Worm (Caenorhabditis elegans) whole organism, L3 larva: ENCODE measurements around the gene sptf-2.

ENCODE experiments used
- R02D3.7 ChIP-seq: fragments of 150-350 bp; optimal IDR thresholded peaks from 2 replicates; lab custom pipeline; 2014; ENCODE audit warnings: missing biosample characterization, missing genetic modification characterization
- ZK546.5 ChIP-seq: sonication (generic microtip); optimal IDR thresholded peaks from 2 replicates; lab custom pipeline; 2017; ENCODE audit warnings: missing biosample characterization, missing genetic modification characterization
- aly-2 ChIP-seq: fragments of 150-350 bp; optimal IDR thresholded peaks from 2 replicates; lab custom pipeline; 2014; ENCODE audit warnings: missing biosample characterization, missing genetic modification characterization
- ama-1 ChIP-seq: fragments of 150-350 bp; optimal IDR thresholded peaks from 2 replicates; lab custom pipeline; 2018
- ceh-28 ChIP-seq: fragments of 150-350 bp; optimal IDR thresholded peaks from 2 replicates; lab custom pipeline; 2014; ENCODE audit warnings: missing biosample characterization, missing genetic modification reagents, missing genetic modification characterization
- ceh-82 ChIP-seq: fragments of 150-350 bp; optimal IDR thresholded peaks from 2 replicates; lab custom pipeline; 2014; ENCODE audit warnings: missing biosample characterization, missing genetic modification characterization
- ceh-9 ChIP-seq: sonication (generic microtip); optimal IDR thresholded peaks from 2 replicates; lab custom pipeline; 2018; ENCODE audit warnings: missing biosample characterization, missing genetic modification characterization
- daf-12 ChIP-seq: fragments of 150-350 bp; optimal IDR thresholded peaks from 2 replicates; lab custom pipeline; 2014; ENCODE audit warnings: missing biosample characterization, missing genetic modification reagents, missing genetic modification characterization
- egl-5 ChIP-seq: fragments of 150-350 bp; optimal IDR thresholded peaks from 2 replicates; lab custom pipeline; 2017; ENCODE audit warnings: missing biosample characterization, missing genetic modification reagents, missing genetic modification characterization, inconsistent platforms
- elt-1 ChIP-seq: fragments of 150-350 bp; optimal IDR thresholded peaks from 2 replicates; lab custom pipeline; 2014; ENCODE audit warnings: missing biosample characterization, missing genetic modification characterization
- elt-2 ChIP-seq: sonication (generic microtip); optimal IDR thresholded peaks from 2 replicates; lab custom pipeline; 2016; ENCODE audit warnings: missing genetic modification reagents, mild to moderate bottlenecking, missing genetic modification characterization, missing compliant biosample characterization
- elt-3 ChIP-seq, 3 experiments: fragments of 150-350 bp in 1 of 3; sonication (generic microtip) in 2 of 3; optimal IDR thresholded peaks; 2 replicates in 2 of 3; 4 replicates in 1 of 3; lab custom pipeline; 2014 to 2017; ENCODE audit warnings: missing biosample characterization in 3 of 3, missing genetic modification characterization in 3 of 3
- eor-1 ChIP-seq, 2 experiments: fragments of 150-350 bp; optimal IDR thresholded peaks; 2 replicates each; lab custom pipeline; 2014 to 2018; ENCODE audit warnings: missing biosample characterization in 2 of 2, missing genetic modification characterization in 2 of 2
- fkh-10 ChIP-seq: sonication (generic microtip); optimal IDR thresholded peaks from 2 replicates; lab custom pipeline; 2017; ENCODE audit warnings: missing biosample characterization, missing genetic modification reagents, missing genetic modification characterization
- jun-1 ChIP-seq: fragments of 150-350 bp; optimal IDR thresholded peaks from 2 replicates; lab custom pipeline; 2014; ENCODE audit warnings: missing biosample characterization, missing genetic modification reagents, missing genetic modification characterization
- lin-15B ChIP-seq: fragments of 150-350 bp; optimal IDR thresholded peaks from 2 replicates; lab custom pipeline; 2014; ENCODE audit warnings: missing biosample characterization, missing genetic modification characterization
- lsy-12 ChIP-seq: sonication (generic microtip); optimal IDR thresholded peaks from 2 replicates; lab custom pipeline; 2016; ENCODE audit warnings: mild to moderate bottlenecking, missing genetic modification characterization, missing compliant biosample characterization
- mdl-1 ChIP-seq: fragments of 150-350 bp; optimal IDR thresholded peaks from 2 replicates; lab custom pipeline; 2014; ENCODE audit warnings: missing biosample characterization, missing genetic modification characterization
- nhr-11 ChIP-seq: fragments of 150-350 bp; optimal IDR thresholded peaks from 2 replicates; lab custom pipeline; 2014; ENCODE audit warnings: missing biosample characterization, missing genetic modification characterization
- nhr-12 ChIP-seq: fragments of 150-350 bp; optimal IDR thresholded peaks from 2 replicates; lab custom pipeline; 2014; ENCODE audit warnings: missing biosample characterization, missing genetic modification characterization
- nhr-23 ChIP-seq: fragments of 150-350 bp; optimal IDR thresholded peaks from 2 replicates; lab custom pipeline; 2014; ENCODE audit warnings: missing biosample characterization, missing genetic modification reagents, missing genetic modification characterization
- nhr-237 ChIP-seq: fragments of 150-350 bp; optimal IDR thresholded peaks from 2 replicates; lab custom pipeline; 2014; ENCODE audit warnings: missing biosample characterization, missing genetic modification characterization
- nhr-25 ChIP-seq: sonication (generic microtip); optimal IDR thresholded peaks from 2 replicates; lab custom pipeline; 2017; ENCODE audit warnings: missing biosample characterization, missing genetic modification characterization
- nhr-28 ChIP-seq: fragments of 150-350 bp; optimal IDR thresholded peaks from 2 replicates; lab custom pipeline; 2014; ENCODE audit warnings: missing biosample characterization, missing genetic modification characterization
- nhr-67 ChIP-seq: fragments of 150-350 bp; optimal IDR thresholded peaks from 2 replicates; lab custom pipeline; 2014; ENCODE audit warnings: missing biosample characterization, missing genetic modification characterization
- nhr-76 ChIP-seq: fragments of 150-350 bp; sonication (generic microtip); optimal IDR thresholded peaks from 5 replicates; lab custom pipeline; 2014; ENCODE audit warnings: missing biosample characterization, missing genetic modification characterization
- nhr-77 ChIP-seq: fragments of 150-350 bp; optimal IDR thresholded peaks from 2 replicates; lab custom pipeline; 2014; ENCODE audit warnings: missing biosample characterization, missing genetic modification characterization
- pha-4 ChIP-seq: fragments of 150-350 bp; optimal IDR thresholded peaks from 2 replicates; lab custom pipeline; 2014; ENCODE audit warnings: missing biosample characterization, missing genetic modification reagents, missing genetic modification characterization
- pqm-1 ChIP-seq: fragments of 150-350 bp; optimal IDR thresholded peaks from 2 replicates; lab custom pipeline; 2017; ENCODE audit warnings: missing biosample characterization, missing genetic modification characterization, inconsistent platforms
- sea-2 ChIP-seq: fragments of 150-350 bp; sonication (generic microtip); optimal IDR thresholded peaks from 4 replicates; lab custom pipeline; 2014; ENCODE audit warnings: missing biosample characterization, missing genetic modification reagents, missing genetic modification characterization
- skn-1 ChIP-seq: fragments of 150-350 bp; optimal IDR thresholded peaks from 2 replicates; lab custom pipeline; 2014; ENCODE audit warnings: missing biosample characterization, missing genetic modification characterization
- snpc-4 ChIP-seq: fragments of 150-350 bp; optimal IDR thresholded peaks from 2 replicates; lab custom pipeline; 2014; ENCODE audit warnings: missing biosample characterization, missing genetic modification characterization
- tbx-2 ChIP-seq: sonication (generic microtip); optimal IDR thresholded peaks from 2 replicates; lab custom pipeline; 2016; ENCODE audit warnings: mild to moderate bottlenecking, missing genetic modification characterization, missing compliant biosample characterization
- unc-39 ChIP-seq: sonication (generic microtip); optimal IDR thresholded peaks from 4 replicates; lab custom pipeline; 2017; ENCODE audit warnings: missing biosample characterization, missing genetic modification characterization
- zag-1 ChIP-seq: fragments of 150-350 bp; optimal IDR thresholded peaks from 2 replicates; lab custom pipeline; 2014; ENCODE audit warnings: missing biosample characterization, missing genetic modification characterization
- ztf-11 ChIP-seq: fragments of 150-350 bp; optimal IDR thresholded peaks from 2 replicates; lab custom pipeline; 2014; ENCODE audit warnings: missing biosample characterization, missing genetic modification characterization

sptf-2 gene

DNA sequence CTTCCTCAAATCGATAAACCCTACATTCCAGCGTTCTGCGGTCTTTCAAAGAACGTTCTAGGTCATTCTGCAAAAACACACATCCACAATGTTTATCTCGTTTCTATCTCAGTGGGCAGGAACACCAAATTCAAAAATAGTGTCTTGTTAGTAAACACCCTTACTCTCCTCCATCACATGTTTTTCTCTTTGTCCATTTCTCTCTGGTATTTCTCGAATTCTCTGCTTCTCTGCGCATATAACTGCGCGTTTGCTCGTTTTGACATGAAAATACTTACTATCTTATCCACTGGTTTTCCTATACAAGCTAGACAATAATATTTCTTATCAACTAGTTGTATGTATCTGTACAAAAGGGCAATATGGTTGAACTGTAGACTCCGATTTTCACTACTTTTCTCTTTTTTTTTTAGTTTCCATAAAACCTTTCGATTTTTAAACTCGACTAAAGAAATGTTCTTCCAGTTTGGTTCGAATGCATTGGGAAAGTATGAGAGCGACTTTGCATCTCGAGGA lies 25.4 kb downstream of the sptf-2 start, which contains the start of gene pyr-1:
Gene pyr-1, plus strand, starts transcription at position 466 of the 516 bp plus-strand sequence.
- TF ChIP-seq fkh-10 (GFP tag; lab: Kevin White, UChicago) (no peak), lin-15B (tag; lab: Kevin White, UChicago) (no peak), snpc-4 (tag; lab: Kevin White, UChicago) (no peak), nhr-12 (tag; lab: Kevin White, UChicago) (no peak), nhr-77 (tag; lab: Kevin White, UChicago) (no peak), nhr-11 (tag; lab: Kevin White, UChicago) (no peak), ztf-11 (tag; lab: Kevin White, UChicago) (no peak), nhr-237 (tag; lab: Kevin White, UChicago) (no peak), ceh-28 (tag; lab: Kevin White, UChicago) (no peak), nhr-76 (no peak), egl-5 (tag; lab: Kevin White, UChicago) (peak; percentile 58), zag-1 (tag; lab: Kevin White, UChicago) (no peak), ZK546.5 (tag; lab: Kevin White, UChicago) (no peak), nhr-25 (tag; lab: Kevin White, UChicago) (no peak), pha-4 (tag; lab: Kevin White, UChicago) (peak; percentile 91), elt-2 (tag; lab: Kevin White, UChicago) (peak; percentile 9), elt-3 (tag; optimal IDR thresholded peaks at IDR 0.05; lab: Kevin White, UChicago) (no peak), aly-2 (tag; lab: Kevin White, UChicago) (no peak)
- TF ChIP-seq, all 47 proteins: peak for 3

ce11 chrII:8658835-8659234 lies 33.6 kb downstream of the sptf-2 start, which contains the start of gene atg-10:
Gene atg-10, plus strand, starts transcription at chrII:8659135.
- no peak for TF ChIP-seq mdl-1 (tag; lab: Kevin White, UChicago)
- TF ChIP-seq, all 47 proteins: peak for 0

DNA sequence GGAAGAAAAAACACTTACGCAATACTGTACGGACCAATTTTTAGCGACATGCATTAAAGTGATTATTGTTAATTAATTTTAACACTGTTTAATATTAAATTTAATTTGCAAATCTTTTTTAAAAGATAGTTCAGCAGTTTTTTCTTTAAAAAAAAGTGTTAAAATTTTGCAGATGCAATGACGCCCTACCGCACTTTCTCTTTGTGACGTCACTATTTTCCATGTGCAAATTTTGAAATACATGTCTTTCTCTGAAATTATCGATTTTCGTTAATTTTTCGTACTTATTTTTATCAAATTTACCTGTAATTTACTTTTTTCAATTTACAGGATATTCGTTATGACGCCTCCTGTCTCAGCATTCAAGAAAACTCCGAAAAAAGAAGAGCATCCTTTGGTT lies 36.3 kb downstream of the sptf-2 start, which contains the start of the genes piga-1 and eif-2Bepsilon:
Gene piga-1, minus strand, starts transcription at position 174 of the 400 bp plus-strand sequence.
Gene eif-2Bepsilon, plus strand, starts transcription at position 331 of the 400 bp plus-strand sequence.
- TF ChIP-seq ceh-28 (tag; lab: Kevin White, UChicago): peak; percentile 31
- TF ChIP-seq egl-5 (tag; lab: Kevin White, UChicago): no peak
- TF ChIP-seq ZK546.5 (tag; lab: Kevin White, UChicago): no peak
- no peak for TF ChIP-seq pqm-1
- no peak for TF ChIP-seq ceh-9
- TF ChIP-seq elt-2 (tag; lab: Kevin White, UChicago): peak; percentile 2
- TF ChIP-seq pha-4 (tag; lab: Kevin White, UChicago): peak; percentile 74
- TF ChIP-seq nhr-237 (tag; lab: Kevin White, UChicago): no peak
- no peak for TF ChIP-seq daf-12 (tag; lab: Kevin White, UChicago)
- TF ChIP-seq tbx-2: no peak
- TF ChIP-seq lin-15B (tag; lab: Kevin White, UChicago): peak; percentile 56

ce11 chrII:8664533-8664932 lies 39.3 kb downstream of the sptf-2 start, which contains the start of gene etc-1:
Gene etc-1, plus strand, starts transcription at chrII:8664833.
- no peak for TF ChIP-seq snpc-4 (tag; lab: Kevin White, UChicago)
- no peak for TF ChIP-seq nhr-77 (tag; lab: Kevin White, UChicago)
- TF ChIP-seq skn-1 (tag; lab: Kevin White, UChicago): no peak
- TF ChIP-seq tbx-2: no peak
- no peak for TF ChIP-seq ceh-82 (tag; lab: Kevin White, UChicago)
- TF ChIP-seq lsy-12: no peak
- no peak for TF ChIP-seq nhr-67 (tag; lab: Kevin White, UChicago)
- no peak for TF ChIP-seq elt-3 (tag; optimal IDR thresholded peaks at IDR 0.05; lab: Kevin White, UChicago)
- TF ChIP-seq ceh-28 (tag; lab: Kevin White, UChicago): no peak
- TF ChIP-seq ztf-11 (tag; lab: Kevin White, UChicago): no peak
- no peak for TF ChIP-seq pha-4 (tag; lab: Kevin White, UChicago)
- no peak for TF ChIP-seq elt-1 (tag; lab: Kevin White, UChicago)
- no peak for TF ChIP-seq mdl-1 (tag; lab: Kevin White, UChicago)
- no peak for TF ChIP-seq ama-1 (lab: Kevin White, UChicago)
- no peak for TF ChIP-seq nhr-28 (tag; lab: Kevin White, UChicago)
- no peak for TF ChIP-seq nhr-23
- TF ChIP-seq R02D3.7 (tag; lab: Kevin White, UChicago): no peak
- TF ChIP-seq aly-2 (tag; lab: Kevin White, UChicago): no peak

ce11 chrII:8668871-8669270 lies 43.6 kb downstream of the sptf-2 start:
- TF ChIP-seq unc-39 (tag; lab: Kevin White, UChicago): no peak
- no peak for TF ChIP-seq jun-1 (tag; lab: Kevin White, UChicago)
- TF ChIP-seq eor-1 (tag; optimal IDR thresholded peaks at IDR 0.05; lab: Kevin White, UChicago): no peak
- TF ChIP-seq ceh-28 (tag; lab: Kevin White, UChicago): no peak
- no peak for TF ChIP-seq aly-2 (tag; lab: Kevin White, UChicago)
- TF ChIP-seq elt-2 (tag; lab: Kevin White, UChicago): no peak
- TF ChIP-seq ceh-9: no peak
- TF ChIP-seq zag-1 (tag; lab: Kevin White, UChicago): no peak
- TF ChIP-seq sea-2 (GFP tag; lab: Kevin White, UChicago): no peak
- TF ChIP-seq nhr-11 (tag; lab: Kevin White, UChicago): no peak
- no peak for TF ChIP-seq ztf-11 (tag; lab: Kevin White, UChicago)
- no peak for TF ChIP-seq lin-15B (tag; lab: Kevin White, UChicago)
- TF ChIP-seq nhr-23: no peak
- no peak for TF ChIP-seq pha-4 (tag; lab: Kevin White, UChicago)
